Fruit fly (Drosophila melanogaster): Measurements from ENCODE around the gene Ir68b.

DNA sequence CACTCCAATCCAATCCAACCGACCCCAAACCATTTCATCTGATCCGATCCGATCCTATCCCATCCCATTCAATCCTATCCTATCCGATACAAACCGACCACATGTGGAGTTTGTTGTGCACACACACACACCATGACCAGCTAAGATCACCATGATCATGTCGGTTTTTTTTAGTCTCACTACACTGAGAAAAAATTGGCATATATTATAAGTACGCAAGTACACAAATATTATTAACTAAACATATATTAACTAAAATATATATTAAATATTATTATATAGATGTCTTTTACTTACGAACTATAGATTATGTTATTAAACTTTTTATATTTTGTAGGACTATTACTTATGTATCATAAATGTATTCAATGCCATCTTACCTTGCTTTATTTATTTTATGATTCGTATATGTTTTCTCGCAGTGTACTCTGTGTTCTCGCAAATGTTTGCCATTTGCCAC, 25.2 kb downstream of the Ir68b start:
- no peak for TF ChIP-seq CG8478 (optimal IDR thresholded peaks at IDR 0.05)
- no peak for TF ChIP-seq CTCF (optimal IDR thresholded peaks at IDR 0.05)

All from S2 (cell line).